Fruit fly (Drosophila melanogaster) whole organism: ENCODE results near the gene Elo68beta.

Experiments
- CG8478 ChIP-seq: fragments of >200 bp; optimal IDR thresholded peaks from 2 replicates; lab custom pipeline; 2018; ENCODE audit warnings: inconsistent platforms
- Dll ChIP-seq: fragments of >200 bp; optimal IDR thresholded peaks from 2 replicates; lab custom pipeline; 2017
- EcR ChIP-seq, 2 experiments: fragments of >200 bp; optimal IDR thresholded peaks; 2 replicates each; lab custom pipeline; 2017; ENCODE audit warnings: missing biosample characterization in 2 of 2, missing genetic modification characterization in 2 of 2, missing genetic modification reagents in 2 of 2

DNA sequence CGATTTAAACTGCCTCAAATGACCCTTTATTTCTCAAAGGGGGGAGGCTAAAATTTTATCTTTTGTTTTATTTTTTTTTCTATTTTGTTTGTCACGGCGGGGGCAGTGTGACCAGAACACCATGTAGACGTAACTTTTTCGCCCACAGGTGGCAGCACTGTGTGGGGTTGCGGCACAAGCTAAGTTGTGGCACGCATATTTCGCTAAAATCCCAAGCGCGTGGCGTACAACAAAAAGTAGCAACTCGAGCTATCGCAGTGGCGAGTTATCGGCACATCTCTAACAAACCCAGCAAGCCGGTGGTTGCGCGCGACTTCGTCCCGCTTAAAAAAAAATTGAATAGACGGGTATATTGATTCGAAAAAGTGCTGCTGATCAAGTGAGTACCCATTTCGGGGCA, 21.6 kb upstream of the Elo68beta start, which contains the start of the genes Ufd1 and NaPi-III:
- TF ChIP-seq EcR (GFP tag; optimal IDR thresholded peaks at IDR 0.05; lab: Kevin White, UChicago) (no peak), CG8478 (lab: Kevin White, UChicago) (no peak), Dll (lab: Kevin White, UChicago) (no peak)
